2 fruit fly cellular contexts compared by ENCODE assay signal in the genomic region with DNA sequence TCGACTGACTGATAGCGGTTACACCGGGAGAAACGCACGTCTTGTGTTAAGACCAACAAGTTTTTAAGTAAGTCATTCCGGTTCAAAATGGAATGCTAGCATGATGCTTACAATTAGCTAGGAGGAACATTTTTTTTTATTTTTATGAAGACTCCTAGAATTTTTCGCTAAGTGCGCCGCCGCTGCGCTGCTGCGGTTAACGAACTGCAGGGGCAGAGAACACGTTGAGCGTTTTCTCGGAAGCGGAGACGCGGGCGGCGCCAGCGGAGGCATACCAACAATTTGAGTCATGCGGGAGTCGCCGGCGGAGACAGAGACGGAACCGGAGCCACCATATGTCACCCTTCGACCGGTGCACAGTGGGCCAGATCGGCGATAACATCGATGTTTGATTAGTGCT.
TF ChIP-seq lines count a peak whose summit lies in the region.

No protein-coding gene starts in this region.

TF ChIP-seq in whole organism, embryonic, 481 proteins besides CTCF, POLR2A, EP300 and RAD21 (continued from another document and continues in another):
- TF ChIP-seq sd (tag; optimal IDR thresholded peaks at IDR 0.05; lab: Kevin White, UChicago) = peak; percentile 95
- TF ChIP-seq dysf (GFP tag; IDR thresholded peaks at IDR 0.05; lab: Robert Waterston, UW) = peak; percentile 98
- peak; percentile 94 for TF ChIP-seq dati (GFP tag; IDR thresholded peaks at IDR 0.05; lab: Robert Waterston, UW)
- TF ChIP-seq CG6765 (GFP tag; optimal IDR thresholded peaks at IDR 0.05; lab: Kevin White, UChicago) = peak; percentile 89
- peak; percentile 95 for TF ChIP-seq emc (GFP tag; optimal IDR thresholded peaks at IDR 0.05; lab: Kevin White, UChicago)
- peak; percentile 96 for TF ChIP-seq run (tag; optimal IDR thresholded peaks at IDR 0.05; lab: Kevin White, UChicago)
- no peak for TF ChIP-seq pfk (GFP tag; optimal IDR thresholded peaks at IDR 0.05; lab: Kevin White, UChicago)
- peak; percentile 94 for TF ChIP-seq CG30431 (GFP tag; optimal IDR thresholded peaks at IDR 0.05; lab: Kevin White, UChicago)
- peak; percentile 98 for TF ChIP-seq jumu (GFP tag; optimal IDR thresholded peaks at IDR 0.05; lab: Kevin White, UChicago)
- TF ChIP-seq Deaf1 (tag; optimal IDR thresholded peaks at IDR 0.05; lab: Kevin White, UChicago) = peak; percentile 73
- peak; percentile 94 for TF ChIP-seq danr (GFP tag; IDR thresholded peaks at IDR 0.05; lab: Robert Waterston, UW)
- TF ChIP-seq CG11093 (GFP tag; IDR thresholded peaks at IDR 0.05; lab: Robert Waterston, UW) = peak; percentile 95
- TF ChIP-seq Dip3 (GFP tag; optimal IDR thresholded peaks at IDR 0.05; lab: Kevin White, UChicago) = peak; percentile 96
- TF ChIP-seq ro (GFP tag; IDR thresholded peaks at IDR 0.05; lab: Robert Waterston, UW) = peak; percentile 89
- peak; percentile 95 for TF ChIP-seq CG10654 (GFP tag; optimal IDR thresholded peaks at IDR 0.05; lab: Kevin White, UChicago)
- peak; percentile 97 for TF ChIP-seq dpn (GFP tag; optimal IDR thresholded peaks at IDR 0.05; lab: Kevin White, UChicago)
- TF ChIP-seq ems (GFP tag; optimal IDR thresholded peaks at IDR 0.05; lab: Kevin White, UChicago) = peak; percentile 98
- peak; percentile 89 for TF ChIP-seq schlank (tag; optimal IDR thresholded peaks at IDR 0.05; lab: Kevin White, UChicago)
- TF ChIP-seq disco-r (GFP tag; optimal IDR thresholded peaks at IDR 0.05; lab: Kevin White, UChicago) = peak; percentile 93
- peak; percentile 95 for TF ChIP-seq tup (GFP tag; optimal IDR thresholded peaks at IDR 0.05; lab: Kevin White, UChicago)
- TF ChIP-seq tna (GFP tag; IDR thresholded peaks at IDR 0.05; lab: Robert Waterston, UW; ENCODE audit: partially characterized antibody) = no peak
- peak; percentile 97 for TF ChIP-seq Dad (GFP tag; optimal IDR thresholded peaks at IDR 0.05; lab: Kevin White, UChicago)
- TF ChIP-seq Fer2 (tag; optimal IDR thresholded peaks at IDR 0.05; lab: Kevin White, UChicago) = peak; percentile 86
- TF ChIP-seq CG15011 (GFP tag; optimal IDR thresholded peaks at IDR 0.05; lab: Kevin White, UChicago) = peak; percentile 88
- TF ChIP-seq Aef1 (GFP tag; IDR thresholded peaks at IDR 0.05; lab: Robert Waterston, UW) = peak; percentile 96
- peak; percentile 97 for TF ChIP-seq CG4820 (GFP tag; optimal IDR thresholded peaks at IDR 0.05; lab: Kevin White, UChicago)
- peak; percentile 95 for TF ChIP-seq Nf-YA (GFP tag; IDR thresholded peaks at IDR 0.05; lab: Robert Waterston, UW)
- TF ChIP-seq CG9609 (GFP tag; optimal IDR thresholded peaks at IDR 0.05; lab: Kevin White, UChicago) = peak; percentile 97
- TF ChIP-seq dmrt99B (tag; optimal IDR thresholded peaks at IDR 0.05; lab: Kevin White, UChicago) = peak; percentile 97
- TF ChIP-seq CG33557 (GFP tag; optimal IDR thresholded peaks at IDR 0.05; lab: Kevin White, UChicago) = peak; percentile 91
- TF ChIP-seq CG10209 (GFP tag; optimal IDR thresholded peaks at IDR 0.05; lab: Kevin White, UChicago) = peak; percentile 96
- TF ChIP-seq gce (GFP tag; IDR thresholded peaks at IDR 0.05; lab: Robert Waterston, UW) = peak; percentile 96
- peak; percentile 97 for TF ChIP-seq gem (tag; optimal IDR thresholded peaks at IDR 0.05; lab: Kevin White, UChicago)
- peak; percentile 96 for TF ChIP-seq bcd (GFP tag; optimal IDR thresholded peaks at IDR 0.05; lab: Kevin White, UChicago)
- TF ChIP-seq peb (GFP tag; IDR thresholded peaks at IDR 0.05; lab: Robert Waterston, UW) = peak; percentile 96
- peak; percentile 98 for TF ChIP-seq tin (GFP tag; optimal IDR thresholded peaks at IDR 0.05; lab: Kevin White, UChicago)
- TF ChIP-seq CG3838 (GFP tag; optimal IDR thresholded peaks at IDR 0.05; lab: Kevin White, UChicago) = peak; percentile 90
- peak; percentile 97 for TF ChIP-seq CG32772 (GFP tag; IDR thresholded peaks at IDR 0.05; lab: Robert Waterston, UW)
- no peak for TF ChIP-seq zen2 (GFP tag; IDR thresholded peaks at IDR 0.05; lab: Robert Waterston, UW; ENCODE audit: partially characterized antibody)
- TF ChIP-seq CG10147 (GFP tag; optimal IDR thresholded peaks at IDR 0.05; lab: Kevin White, UChicago) = peak; percentile 91
- peak; percentile 95 for TF ChIP-seq CG3726 (GFP tag; IDR thresholded peaks at IDR 0.05; lab: Robert Waterston, UW)
- peak; percentile 92 for TF ChIP-seq org-1 (GFP tag; optimal IDR thresholded peaks at IDR 0.05; lab: Kevin White, UChicago)
- no peak for TF ChIP-seq bbx (GFP tag; IDR thresholded peaks at IDR 0.05; lab: Robert Waterston, UW; ENCODE audit: partially characterized antibody)
- TF ChIP-seq CG7745 (tag; optimal IDR thresholded peaks at IDR 0.05; lab: Kevin White, UChicago) = peak; percentile 41
- TF ChIP-seq zf30C (GFP tag; optimal IDR thresholded peaks at IDR 0.05; lab: Kevin White, UChicago) = peak; percentile 93
- peak; percentile 96 for TF ChIP-seq en (GFP tag; optimal IDR thresholded peaks at IDR 0.05; lab: Kevin White, UChicago)
- TF ChIP-seq CG7987 (GFP tag; optimal IDR thresholded peaks at IDR 0.05; lab: Kevin White, UChicago) = peak; percentile 93
- TF ChIP-seq CG42726 (GFP tag; IDR thresholded peaks at IDR 0.05; lab: Robert Waterston, UW; ENCODE audit: partially characterized antibody) = no peak
- TF ChIP-seq CG9215 (GFP tag; IDR thresholded peaks at IDR 0.05; lab: Robert Waterston, UW) = peak; percentile 91
- peak; percentile 92 for TF ChIP-seq CG11085 (GFP tag; IDR thresholded peaks at IDR 0.05; lab: Robert Waterston, UW)
- no peak for TF ChIP-seq Trl (optimal IDR thresholded peaks at IDR 0.05; lab: Kevin White, UChicago)
- peak; percentile 98 for TF ChIP-seq Trl (GFP tag; optimal IDR thresholded peaks at IDR 0.05; lab: Kevin White, UChicago)
- peak; percentile 98 for TF ChIP-seq chn (GFP tag; optimal IDR thresholded peaks at IDR 0.05; lab: Kevin White, UChicago)
- TF ChIP-seq CG11695 (GFP tag; IDR thresholded peaks at IDR 0.05; lab: Robert Waterston, UW) = peak; percentile 96
- TF ChIP-seq CG8281 (tag; optimal IDR thresholded peaks at IDR 0.05; lab: Kevin White, UChicago) = peak; percentile 87
- peak; percentile 88 for TF ChIP-seq sima (GFP tag; optimal IDR thresholded peaks at IDR 0.05; lab: Kevin White, UChicago)
- no peak for TF ChIP-seq inv (GFP tag; IDR thresholded peaks at IDR 0.05; lab: Robert Waterston, UW; ENCODE audit: partially characterized antibody)
- peak; percentile 90 for TF ChIP-seq Hand (GFP tag; optimal IDR thresholded peaks at IDR 0.05; lab: Kevin White, UChicago)
- peak; percentile 91 for TF ChIP-seq Vsx1 (GFP tag; optimal IDR thresholded peaks at IDR 0.05; lab: Kevin White, UChicago)
- TF ChIP-seq Dll (GFP tag; IDR thresholded peaks at IDR 0.05; lab: Robert Waterston, UW; ENCODE audit: partially characterized antibody) = no peak
- peak; percentile 97 for TF ChIP-seq ase (GFP tag; IDR thresholded peaks at IDR 0.05; lab: Robert Waterston, UW)
- peak; percentile 42 to 97 for TF ChIP-seq eve (GFP tag; optimal IDR thresholded peaks at IDR 0.05; lab: Kevin White, UChicago)
- peak; percentile 91 for TF ChIP-seq rib (GFP tag; IDR thresholded peaks at IDR 0.05; lab: Robert Waterston, UW)

TF ChIP-seq in whole organism, prepupa, 60 proteins besides CTCF, POLR2A, EP300 and RAD21 (continued from another document):
- TF ChIP-seq eg (GFP tag; IDR thresholded peaks at IDR 0.05; lab: Robert Waterston, UW) = peak; percentile 98
- peak; percentile 94 for TF ChIP-seq dac (GFP tag; optimal IDR thresholded peaks at IDR 0.05; lab: Kevin White, UChicago)
- peak; percentile 97 for TF ChIP-seq CG10631 (GFP tag; optimal IDR thresholded peaks at IDR 0.05; lab: Kevin White, UChicago)
- TF ChIP-seq Lpt (GFP tag; optimal IDR thresholded peaks at IDR 0.05; lab: Kevin White, UChicago) = peak; percentile 97
- TF ChIP-seq CG11294 (GFP tag; IDR thresholded peaks at IDR 0.05; lab: Robert Waterston, UW) = peak; percentile 96
- TF ChIP-seq CG32006 (GFP tag; optimal IDR thresholded peaks at IDR 0.05; lab: Kevin White, UChicago) = peak; percentile 97
- peak; percentile 95 for TF ChIP-seq CG6808 (GFP tag; optimal IDR thresholded peaks at IDR 0.05; lab: Kevin White, UChicago)
- TF ChIP-seq Sox102F (GFP tag; optimal IDR thresholded peaks at IDR 0.05; lab: Kevin White, UChicago) = peak; percentile 98
- peak; percentile 99 for TF ChIP-seq CG6163 (GFP tag; IDR thresholded peaks at IDR 0.05; lab: Robert Waterston, UW)
- peak; percentile 99 for TF ChIP-seq esn (GFP tag; optimal IDR thresholded peaks at IDR 0.05; lab: Kevin White, UChicago)
- TF ChIP-seq fd59A (GFP tag; optimal IDR thresholded peaks at IDR 0.05; lab: Kevin White, UChicago) = peak; percentile 94
